Fruit fly (Drosophila melanogaster): ENCODE results near the gene per.
A peak's percentile ranks its signal among the peaks of the same experiment; 100 is the strongest.

The per gene

DNA sequence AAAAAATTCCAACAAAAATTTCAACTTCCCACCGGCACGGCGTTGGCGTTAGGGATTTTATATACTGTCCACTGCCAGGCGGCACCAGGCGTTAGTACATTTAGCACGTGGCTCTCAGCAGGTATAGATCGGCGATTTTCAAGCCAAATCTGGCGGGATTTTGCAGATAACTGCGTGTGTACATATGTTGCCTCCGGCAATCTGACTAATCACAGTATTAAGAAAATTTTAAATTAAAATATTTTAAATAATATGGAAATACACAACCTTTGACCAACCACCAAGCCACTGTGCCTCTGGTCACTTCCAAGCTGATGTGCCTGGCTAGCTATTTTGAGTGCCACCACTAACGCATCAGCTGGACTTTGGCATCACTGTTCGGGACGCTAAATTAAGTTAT, 46.7 kb downstream of the per start, which contains the start of the genes ttm50 and CG2712 (continued):
- no peak for TF ChIP-seq CG2875 (GFP tag; optimal IDR thresholded peaks at IDR 0.05)
- TF ChIP-seq Sin3A (optimal IDR thresholded peaks at IDR 0.05) = peak; percentile 61
- no peak for TF ChIP-seq CG11398 (GFP tag; optimal IDR thresholded peaks at IDR 0.05)
- no peak for TF ChIP-seq CG9876 (GFP tag; optimal IDR thresholded peaks at IDR 0.05)
- TF ChIP-seq sd (tag; optimal IDR thresholded peaks at IDR 0.05) = no peak
- peak; percentile 60 for TF ChIP-seq CG3281 (GFP tag; optimal IDR thresholded peaks at IDR 0.05)
- peak; percentile 28; the same call in 1 of the 2 replicates for TF ChIP-seq CG14441 (GFP tag; IDR thresholded peaks at IDR 0.05)
- no peak for TF ChIP-seq CG14860 (GFP tag; IDR thresholded peaks at IDR 0.05; ENCODE audit: partially characterized antibody)
- TF ChIP-seq ap (GFP tag; IDR thresholded peaks at IDR 0.05) = no peak
- peak; percentile 41; the same call in 1 of the 2 replicates for TF ChIP-seq Xrp1 (GFP tag; IDR thresholded peaks at IDR 0.05)
- peak; percentile 76 for TF ChIP-seq CG12659 (GFP tag; optimal IDR thresholded peaks at IDR 0.05)
- TF ChIP-seq stwl (tag; optimal IDR thresholded peaks at IDR 0.05) = peak; percentile 14
- TF ChIP-seq CG13296 (GFP tag; optimal IDR thresholded peaks at IDR 0.05) = no peak
- no peak for TF ChIP-seq Ravus (GFP tag; IDR thresholded peaks at IDR 0.05)
- no peak for TF ChIP-seq repo (GFP tag; optimal IDR thresholded peaks at IDR 0.05)
- TF ChIP-seq gcm2 (GFP tag; optimal IDR thresholded peaks at IDR 0.05) = no peak
- TF ChIP-seq CG7357 (GFP tag; IDR thresholded peaks at IDR 0.05) = no peak
- TF ChIP-seq CG34376 (GFP tag; optimal IDR thresholded peaks at IDR 0.05) = peak; percentile 28
- no peak for TF ChIP-seq z (GFP tag; IDR thresholded peaks at IDR 0.05)
- TF ChIP-seq CG2202 (tag; optimal IDR thresholded peaks at IDR 0.05) = no peak
- TF ChIP-seq pros (GFP tag; optimal IDR thresholded peaks at IDR 0.05) = no peak
- no peak for TF ChIP-seq CG10431 (GFP tag; optimal IDR thresholded peaks at IDR 0.05)
- TF ChIP-seq ash1 (GFP tag; optimal IDR thresholded peaks at IDR 0.05) = no peak
- TF ChIP-seq pzg (GFP tag; optimal IDR thresholded peaks at IDR 0.05) = peak; percentile 56
- TF ChIP-seq Elba2 (GFP tag; optimal IDR thresholded peaks at IDR 0.05) = no peak
- peak; percentile 57 for TF ChIP-seq CG3847 (GFP tag; IDR thresholded peaks at IDR 0.05)
- TF ChIP-seq Spps (tag; optimal IDR thresholded peaks at IDR 0.05) = no peak
- no peak for TF ChIP-seq pnt (GFP tag; optimal IDR thresholded peaks at IDR 0.05)
- no peak for TF ChIP-seq Mad (GFP tag; optimal IDR thresholded peaks at IDR 0.05)
- no peak for TF ChIP-seq CG12942 (GFP tag; optimal IDR thresholded peaks at IDR 0.05)
- 0 out of 3 replicates have a peak, but pooled peaks have one; percentile 40 for TF ChIP-seq C15 (GFP tag; IDR thresholded peaks at IDR 0.05)
- no peak for TF ChIP-seq gro (GFP tag; optimal IDR thresholded peaks at IDR 0.05)
- TF ChIP-seq hkb (optimal IDR thresholded peaks at IDR 0.05) = no peak
- TF ChIP-seq hkb (GFP tag; IDR thresholded peaks at IDR 0.05) = no peak
- no peak for TF ChIP-seq Doc3 (GFP tag; IDR thresholded peaks at IDR 0.05; ENCODE audit: partially characterized antibody)
- no peak for TF ChIP-seq hth (optimal IDR thresholded peaks at IDR 0.05)
- TF ChIP-seq CG16863 (GFP tag; optimal IDR thresholded peaks at IDR 0.05) = no peak
- TF ChIP-seq tna (GFP tag; IDR thresholded peaks at IDR 0.05; ENCODE audit: partially characterized antibody) = no peak
- peak; percentile 27 for TF ChIP-seq CG1602 (GFP tag; optimal IDR thresholded peaks at IDR 0.05)
- TF ChIP-seq org-1 (GFP tag; optimal IDR thresholded peaks at IDR 0.05) = no peak
- peak; percentile 54 for TF ChIP-seq Hr3 (GFP tag; optimal IDR thresholded peaks at IDR 0.05)
- no peak for TF ChIP-seq gt (GFP tag; IDR thresholded peaks at IDR 0.05)
- no peak for TF ChIP-seq wdn (GFP tag; IDR thresholded peaks at IDR 0.05)
- TF ChIP-seq knrl (GFP tag; IDR thresholded peaks at IDR 0.05; ENCODE audit: partially characterized antibody) = peak; percentile 37; the same call in 1 of the 3 replicates
- peak; percentile 33; the same call in 1 of the 2 replicates for TF ChIP-seq E2f1 (GFP tag; IDR thresholded peaks at IDR 0.05)
- TF ChIP-seq Neu2 (GFP tag; optimal IDR thresholded peaks at IDR 0.05; ENCODE audit: borderline replicate concordance) = no peak
- TF ChIP-seq CG6175 (GFP tag; IDR thresholded peaks at IDR 0.05) = no peak
- TF ChIP-seq rib (GFP tag; IDR thresholded peaks at IDR 0.05) = no peak
- TF ChIP-seq bigmax (GFP tag; optimal IDR thresholded peaks at IDR 0.05) = no peak
- TF ChIP-seq CG16813 (GFP tag; IDR thresholded peaks at IDR 0.05; ENCODE audit: partially characterized antibody) = no peak
- TF ChIP-seq Hr51 (GFP tag; optimal IDR thresholded peaks at IDR 0.05) = no peak
- TF ChIP-seq NC2β (GFP tag; optimal IDR thresholded peaks at IDR 0.05) = no peak
- 0 out of 2 replicates have a peak, but pooled peaks have one; percentile 25 for TF ChIP-seq Adf1 (GFP tag; IDR thresholded peaks at IDR 0.05)

Measured in whole organism, embryonic.